Fruit fly (Drosophila melanogaster) whole organism, embryonic: Measurements from ENCODE around the gene Sirt6.

Experiments used
- Ada2b ChIP-seq: fragments of 200-800 bp; sonication (Bioruptor generic); IDR thresholded peaks from 2 replicates; pipeline ENCODE4 v1.3.6; 2022; ENCODE audit warnings: missing biosample characterization, missing genetic modification characterization
- Antp ChIP-seq: fragments of 200-800 bp; sonication (Bioruptor generic); optimal IDR thresholded peaks from 3 replicates; lab custom pipeline; 2016; ENCODE audit warnings: missing biosample characterization, missing genetic modification characterization
- CG10979 ChIP-seq: fragments of 200-800 bp; sonication (Bioruptor generic); optimal IDR thresholded peaks from 2 replicates; lab custom pipeline; 2018; ENCODE audit warnings: missing biosample characterization, mild to moderate bottlenecking, missing genetic modification characterization, moderate library complexity
- CG12155 ChIP-seq: fragments of 200-800 bp; sonication (Bioruptor generic); optimal IDR thresholded peaks from 3 replicates; lab custom pipeline; 2016; ENCODE audit warnings: missing biosample characterization, missing genetic modification characterization
- CG12219 ChIP-seq: fragments of 200-800 bp; sonication (Bioruptor generic); optimal IDR thresholded peaks from 3 replicates; lab custom pipeline; 2018; ENCODE audit warnings: missing biosample characterization, mild to moderate bottlenecking, missing genetic modification characterization
- CG12744 ChIP-seq: fragments of 200-800 bp; sonication (Bioruptor generic); optimal IDR thresholded peaks from 2 replicates; lab custom pipeline; 2016; ENCODE audit warnings: missing biosample characterization, missing genetic modification characterization
- CG12769 ChIP-seq: fragments of 200-800 bp; sonication (Bioruptor generic); optimal IDR thresholded peaks from 2 replicates; lab custom pipeline; 2019; ENCODE audit warnings: missing biosample characterization, mild to moderate bottlenecking, missing genetic modification characterization, moderate library complexity
- CG14667 ChIP-seq: fragments of 200-800 bp; sonication (Bioruptor generic); IDR thresholded peaks from 2 replicates; pipeline ENCODE4 v1.3.6; 2022; ENCODE audit warnings: missing biosample characterization, missing genetic modification characterization
- CG15514 ChIP-seq: fragments of 200-800 bp; sonication (Bioruptor generic); optimal IDR thresholded peaks from 3 replicates; lab custom pipeline; 2017; ENCODE audit warnings: missing biosample characterization, missing genetic modification characterization, mild to moderate bottlenecking, moderate library complexity, missing genetic modification reagents
- CG4854 ChIP-seq: fragments of 200-800 bp; sonication (Bioruptor generic); optimal IDR thresholded peaks from 2 replicates; lab custom pipeline; 2016; ENCODE audit warnings: missing biosample characterization, missing genetic modification characterization, inconsistent platforms
- CG6272 ChIP-seq: fragments of 200-800 bp; sonication (Bioruptor generic); IDR thresholded peaks from 2 replicates; pipeline ENCODE4 v1.3.6; 2022; ENCODE audit warnings: missing biosample characterization, missing genetic modification characterization
- CG6689 ChIP-seq: fragments of 200-800 bp; sonication (Bioruptor generic); IDR thresholded peaks from 2 replicates; pipeline ENCODE4 v1.3.6; 2022; ENCODE audit warnings: missing biosample characterization, missing genetic modification characterization
- CG8478 ChIP-seq: fragments of >200 bp; optimal IDR thresholded peaks from 2 replicates; lab custom pipeline; 2018
- Deaf1 ChIP-seq: fragments of 200-800 bp; optimal IDR thresholded peaks from 3 replicates; lab custom pipeline; 2019; ENCODE audit warnings: missing biosample characterization, mild to moderate bottlenecking, missing genetic modification characterization, moderate library complexity
- Doc3 ChIP-seq: fragments of 200-800 bp; sonication (Bioruptor generic); IDR thresholded peaks from 3 replicates; pipeline ENCODE4 v1.3.6; 2022; ENCODE audit warnings: missing biosample characterization, missing genetic modification characterization; ENCODE audit not compliant: partially characterized antibody
- Drgx ChIP-seq: fragments of 200-800 bp; sonication (Bioruptor generic); IDR thresholded peaks from 2 replicates; pipeline ENCODE4 v1.3.6; 2022; ENCODE audit warnings: missing biosample characterization, missing genetic modification characterization
- HLHmδ ChIP-seq: fragments of 200-800 bp; sonication (Bioruptor generic); optimal IDR thresholded peaks from 2 replicates; lab custom pipeline; 2018; ENCODE audit warnings: missing biosample characterization, mild to moderate bottlenecking, missing genetic modification characterization, moderate library complexity
- Hmx ChIP-seq: fragments of 200-800 bp; sonication (Bioruptor generic); optimal IDR thresholded peaks from 2 replicates; lab custom pipeline; 2016; ENCODE audit warnings: missing biosample characterization, missing genetic modification characterization
- Lim3 ChIP-seq: fragments of 200-800 bp; sonication (Bioruptor generic); IDR thresholded peaks from 2 replicates; pipeline ENCODE4 v1.3.6; 2022; ENCODE audit warnings: missing biosample characterization, missing genetic modification characterization
- Opbp ChIP-seq: fragments of 200-800 bp; sonication (Bioruptor generic); IDR thresholded peaks from 3 replicates; pipeline ENCODE4 v1.3.6; 2022; ENCODE audit warnings: missing biosample characterization, missing genetic modification characterization; ENCODE audit not compliant: partially characterized antibody
- Optix ChIP-seq: fragments of 200-800 bp; sonication (Bioruptor generic); IDR thresholded peaks from 3 replicates; pipeline ENCODE4 v1.3.6; 2022; ENCODE audit warnings: missing biosample characterization, missing genetic modification characterization
- Pdp1 ChIP-seq, 2 experiments: fragments of 200-800 bp; sonication (Bioruptor generic); optimal IDR thresholded peaks; 3 replicates each; lab custom pipeline; 2016; ENCODE audit warnings: missing biosample characterization in 2 of 2, missing genetic modification characterization in 2 of 2, mild to moderate bottlenecking in 1 of 2, moderate library complexity in 1 of 2
- ash1 ChIP-seq: fragments of 200-800 bp; sonication (Bioruptor generic); optimal IDR thresholded peaks from 2 replicates; lab custom pipeline; 2018; ENCODE audit warnings: missing biosample characterization, mild to moderate bottlenecking, missing genetic modification characterization
- chinmo ChIP-seq: fragments of 200-800 bp; sonication (Bioruptor generic); IDR thresholded peaks from 4 replicates; pipeline ENCODE4 v1.3.6; 2022; ENCODE audit warnings: missing biosample characterization, missing genetic modification characterization; ENCODE audit not compliant: partially characterized antibody
- crol ChIP-seq: fragments of 200-800 bp; sonication (Bioruptor generic); IDR thresholded peaks from 2 replicates; pipeline ENCODE4 v1.3.6; 2022; ENCODE audit warnings: missing biosample characterization, missing genetic modification characterization
- cwo ChIP-seq: fragments of 200-800 bp; sonication (Bioruptor generic); optimal IDR thresholded peaks from 3 replicates; lab custom pipeline; 2017; ENCODE audit warnings: missing biosample characterization, missing genetic modification characterization, mild to moderate bottlenecking, moderate library complexity, missing genetic modification reagents
- eyg ChIP-seq: fragments of 200-800 bp; sonication (Bioruptor generic); optimal IDR thresholded peaks from 3 replicates; lab custom pipeline; 2016; ENCODE audit warnings: missing biosample characterization, missing genetic modification characterization
- grn ChIP-seq: fragments of 200-800 bp; sonication (Bioruptor generic); optimal IDR thresholded peaks from 3 replicates; lab custom pipeline; 2017; ENCODE audit warnings: missing biosample characterization, missing genetic modification characterization
- knrl ChIP-seq: fragments of 200-800 bp; sonication (Bioruptor generic); IDR thresholded peaks from 3 replicates; pipeline ENCODE4 v1.3.6; 2022; ENCODE audit warnings: missing biosample characterization, missing genetic modification characterization; ENCODE audit not compliant: partially characterized antibody
- luna ChIP-seq: fragments of 200-800 bp; sonication (Bioruptor generic); optimal IDR thresholded peaks from 2 replicates; lab custom pipeline; 2016; ENCODE audit warnings: missing biosample characterization, missing genetic modification characterization
- phol ChIP-seq: fragments of 200-800 bp; sonication (Bioruptor generic); optimal IDR thresholded peaks from 3 replicates; lab custom pipeline; 2018; ENCODE audit warnings: missing biosample characterization, mild to moderate bottlenecking, missing genetic modification characterization, moderate library complexity
- prd ChIP-seq, 3 experiments: fragments of >200 bp in 2 of 3; fragments of 200-800 bp in 1 of 3; sonication (Bioruptor generic) in 1 of 3; optimal IDR thresholded peaks in 2 of 3; IDR thresholded peaks in 1 of 3; 2 replicates in 2 of 3; 3 replicates in 1 of 3; pipeline versions ENCODE4 v1.3.6 to Lab custom; 2017 to 2022; ENCODE audit warnings: missing biosample characterization in 1 of 3, missing genetic modification characterization in 1 of 3
- sc ChIP-seq, 3 experiments: fragments of >200 bp in 2 of 3; fragments of 200-800 bp in 1 of 3; sonication (Bioruptor generic) in 1 of 3; optimal IDR thresholded peaks; 2 replicates in 2 of 3; 3 replicates in 1 of 3; lab custom pipeline; 2017; ENCODE audit warnings: mild to moderate bottlenecking in 1 of 3, missing biosample characterization in 1 of 3, missing genetic modification characterization in 1 of 3, missing genetic modification reagents in 1 of 3
- sd ChIP-seq: fragments of 200-800 bp; sonication (Bioruptor generic); optimal IDR thresholded peaks from 3 replicates; lab custom pipeline; 2018; ENCODE audit warnings: missing biosample characterization, mild to moderate bottlenecking, missing genetic modification characterization, moderate library complexity
- shn ChIP-seq: fragments of 200-800 bp; sonication (Bioruptor generic); optimal IDR thresholded peaks from 3 replicates; lab custom pipeline; 2016; ENCODE audit warnings: missing biosample characterization, missing genetic modification characterization
- sim ChIP-seq: fragments of 200-800 bp; sonication (Bioruptor generic); IDR thresholded peaks from 2 replicates; pipeline ENCODE4 v1.3.6; 2022; ENCODE audit warnings: missing biosample characterization, missing genetic modification characterization
- sr ChIP-seq: fragments of 200-800 bp; sonication (Bioruptor generic); IDR thresholded peaks from 3 replicates; pipeline ENCODE4 v1.3.6; 2022; ENCODE audit warnings: missing biosample characterization, missing genetic modification characterization
- zen ChIP-seq: fragments of 200-800 bp; sonication (Bioruptor generic); optimal IDR thresholded peaks from 3 replicates; lab custom pipeline; 2018; ENCODE audit warnings: missing biosample characterization, mild to moderate bottlenecking, missing genetic modification characterization, moderate library complexity
- zen2 ChIP-seq: fragments of 200-800 bp; sonication (Bioruptor generic); IDR thresholded peaks from 3 replicates; pipeline ENCODE4 v1.3.6; 2022; ENCODE audit warnings: missing biosample characterization, missing genetic modification characterization; ENCODE audit not compliant: partially characterized antibody
- zfh1 ChIP-seq: fragments of 200-800 bp; sonication (Bioruptor generic); IDR thresholded peaks from 3 replicates; pipeline ENCODE4 v1.3.6; 2022; ENCODE audit warnings: missing biosample characterization, missing genetic modification characterization

Sirt6 gene

DNA sequence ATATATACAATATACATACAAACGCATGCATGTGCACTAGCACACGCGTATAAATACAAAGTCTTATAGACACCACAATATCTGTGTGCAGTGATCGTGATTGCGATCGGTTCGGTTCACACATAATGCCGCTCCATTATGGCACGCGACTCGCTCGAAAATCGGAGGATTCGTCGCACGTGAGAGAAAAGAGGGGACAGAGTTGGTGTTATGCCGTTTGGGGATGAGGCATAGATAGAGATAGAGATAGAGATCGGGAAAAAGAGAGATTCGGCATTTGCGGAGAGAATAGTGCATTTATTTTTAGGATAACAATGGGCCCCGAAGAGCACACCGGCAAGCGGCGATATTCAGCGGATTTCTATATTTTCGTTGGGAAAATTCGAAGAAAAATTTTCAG, 22.5 kb upstream of the Sirt6 start (continued):
- TF ChIP-seq CG8478 (lab: Kevin White, UChicago) (no peak), CG14667 (no peak), CG12744 (no peak), CG12155 (no peak), CG12769 (tag; lab: Kevin White, UChicago) (peak; percentile 71), Opbp (0 out of 3 replicates have a peak, but pooled peaks have one; percentile 7), shn (GFP tag; lab: Kevin White, UChicago) (no peak), CG12219 (no peak), phol (tag; lab: Kevin White, UChicago) (no peak), CG10979 (tag; lab: Kevin White, UChicago) (no peak), CG6272 (no peak), luna (no peak), Ada2b (GFP tag; lab: Robert Waterston, UW) (no peak), Hmx (GFP tag; lab: Kevin White, UChicago) (no peak), eyg (no peak), cwo (GFP tag; lab: Kevin White, UChicago) (peak; percentile 81), Antp (GFP tag; lab: Kevin White, UChicago) (no peak), Lim3 (GFP tag; lab: Robert Waterston, UW) (no peak), chinmo (0 out of 4 replicates have a peak, but pooled peaks have one; percentile 43), sd (tag; lab: Kevin White, UChicago) (peak; percentile 7), ash1 (GFP tag; lab: Kevin White, UChicago) (no peak), sc (optimal IDR thresholded peaks at IDR 0.05; lab: Kevin White, UChicago) (no peak), sc (GFP tag; optimal IDR thresholded peaks at IDR 0.05; lab: Kevin White, UChicago) (no peak), zen2 (GFP tag; lab: Robert Waterston, UW) (0 out of 3 replicates have a peak, but pooled peaks have one; percentile 11), CG15514 (GFP tag; lab: Kevin White, UChicago) (no peak), Deaf1 (tag; lab: Kevin White, UChicago) (peak; percentile 84), prd (optimal IDR thresholded peaks at IDR 0.05; lab: Kevin White, UChicago) (no peak), prd (GFP tag; IDR thresholded peaks at IDR 0.05; lab: Robert Waterston, UW) (no peak), Pdp1 (GFP tag; optimal IDR thresholded peaks at IDR 0.05; lab: Kevin White, UChicago) (peak in 1 of 2 experiments; percentile 54), sim (GFP tag; lab: Robert Waterston, UW) (no peak), CG6689 (GFP tag; lab: Robert Waterston, UW) (no peak), zen (tag; lab: Kevin White, UChicago) (no peak), crol (GFP tag; lab: Robert Waterston, UW) (no peak), CG4854 (GFP tag; lab: Kevin White, UChicago) (no peak), HLHmδ (GFP tag; lab: Kevin White, UChicago) (peak; percentile 93), grn (peak; percentile 5), Doc3 (GFP tag; lab: Robert Waterston, UW) (no peak), zfh1 (GFP tag; lab: Robert Waterston, UW) (0 out of 3 replicates have a peak, but pooled peaks have one; percentile 14), sr (no peak), Optix (no peak)
- TF ChIP-seq, all 482 proteins: peak for 16

DNA sequence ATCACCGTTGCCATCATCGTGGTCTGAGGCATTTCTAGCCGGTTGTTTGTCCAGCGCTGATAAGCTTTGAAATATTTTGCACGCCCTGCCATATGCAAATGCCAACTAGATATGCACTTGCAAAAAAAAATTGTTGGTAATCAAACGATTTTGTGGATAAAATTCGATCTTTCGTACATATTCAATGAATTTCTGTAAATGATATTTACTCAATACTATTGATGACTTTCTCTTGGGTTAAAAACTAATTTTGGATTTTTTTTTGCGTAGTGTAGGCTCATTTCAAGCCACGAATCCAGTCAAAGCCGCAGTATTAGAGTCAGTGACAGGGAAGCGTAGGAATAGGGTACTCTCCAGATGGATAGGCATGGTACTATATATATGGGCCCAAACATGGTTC, 21.5 kb upstream of the Sirt6 start:
- TF ChIP-seq Drgx, result peak; percentile 63
- no peak for TF ChIP-seq knrl
